Worm (Caenorhabditis elegans): ENCODE results near the gene F54C9.3.

- TF ChIP-seq him-1 (tag; optimal IDR thresholded peaks at IDR 0.05) (no peak), dao-5 (tag; optimal IDR thresholded peaks at IDR 0.05) (no peak)
Measured at ce11 chrII:8532015-8532414, 34.6 kb downstream of the F54C9.3 start.

All from whole organism, L4/young adult.